Fruit fly (Drosophila melanogaster): ENCODE data around the gene CG11779.

CG11779 gene

DNA sequence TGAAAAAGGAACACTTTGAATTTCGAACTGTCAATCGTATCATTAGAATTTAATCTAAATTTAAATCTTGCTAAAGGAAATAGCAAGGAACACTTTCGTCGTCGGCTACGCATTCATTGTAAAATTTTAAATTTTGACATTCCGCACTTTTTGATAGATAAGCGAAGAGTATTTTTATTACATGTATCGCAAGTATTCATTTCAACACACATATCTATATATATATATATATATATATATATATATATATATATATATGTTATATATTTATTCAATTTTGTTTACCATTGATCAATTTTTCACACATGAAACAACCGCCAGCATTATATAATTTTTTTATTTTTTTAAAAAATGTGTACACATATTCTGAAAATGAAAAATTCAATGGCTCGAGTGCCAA is at the start of gene CG11779:
Gene CG11779 (minus strand): TSS at position 101 of the 400 bp plus-strand sequence.
- TF ChIP-seq CG13204 (GFP tag; optimal IDR thresholded peaks at IDR 0.05) = no peak

dm6 chr3R:19190020-19190419 is 30.3 kb upstream of the CG11779 start:
- TF ChIP-seq CG4496 (GFP tag; IDR thresholded peaks at IDR 0.05) (no peak; the same call in 2 of the 3 replicates), rn (GFP tag; IDR thresholded peaks at IDR 0.05) (no peak), D1 (tag; optimal IDR thresholded peaks at IDR 0.05) (no peak), CG10348 (GFP tag; IDR thresholded peaks at IDR 0.05) (no peak), gl (tag; optimal IDR thresholded peaks at IDR 0.05) (no peak), CG12605 (GFP tag; IDR thresholded peaks at IDR 0.05) (no peak), CG32121 (GFP tag; IDR thresholded peaks at IDR 0.05) (no peak), CG34367 (tag; optimal IDR thresholded peaks at IDR 0.05) (no peak)

DNA sequence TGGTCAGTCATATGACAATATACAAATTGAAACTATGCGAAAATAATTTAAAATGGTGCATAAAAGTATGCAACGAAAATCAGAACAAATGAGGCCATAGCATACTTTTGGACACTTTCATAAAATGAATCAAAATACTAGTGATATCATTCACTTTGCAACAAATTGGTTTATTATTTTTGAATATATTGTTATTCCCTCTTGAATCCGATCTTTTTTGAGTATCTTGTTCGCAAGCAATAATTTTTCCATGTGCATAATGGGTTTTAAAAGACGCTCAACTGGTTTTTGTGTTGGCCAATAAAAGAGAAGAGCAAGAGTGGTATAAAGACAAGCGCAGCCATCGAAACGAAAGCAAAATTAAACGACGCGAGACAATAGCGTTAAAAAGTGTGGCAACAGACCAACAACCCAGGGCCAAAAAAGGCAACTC is 28.1 kb upstream of the CG11779 start:
- TF ChIP-seq Ets98B (GFP tag; IDR thresholded peaks at IDR 0.05) (no peak), EcR (GFP tag; optimal IDR thresholded peaks at IDR 0.05) (no peak), CG4496 (GFP tag; IDR thresholded peaks at IDR 0.05) (0 out of 3 replicates have a peak, but pooled peaks have one; percentile 24), CG32121 (GFP tag; IDR thresholded peaks at IDR 0.05) (no peak), CG8301 (tag; optimal IDR thresholded peaks at IDR 0.05) (peak; percentile 87), CG9948 (tag; optimal IDR thresholded peaks at IDR 0.05) (peak; percentile 87), rn (GFP tag; IDR thresholded peaks at IDR 0.05) (no peak), Snoo (tag; optimal IDR thresholded peaks at IDR 0.05) (peak; percentile 25), CG8159 (tag; optimal IDR thresholded peaks at IDR 0.05) (peak; percentile 90), D1 (tag; optimal IDR thresholded peaks at IDR 0.05) (peak; percentile 63), CG14655 (GFP tag; optimal IDR thresholded peaks at IDR 0.05) (peak; percentile 90), CG34367 (tag; optimal IDR thresholded peaks at IDR 0.05) (peak; percentile 85), CG13204 (GFP tag; optimal IDR thresholded peaks at IDR 0.05) (peak; percentile 62), Pif1A (GFP tag; optimal IDR thresholded peaks at IDR 0.05) (peak; percentile 81), fd96Ca (GFP tag; IDR thresholded peaks at IDR 0.05) (no peak), CG17806 (tag; optimal IDR thresholded peaks at IDR 0.05) (peak; percentile 90), gl (tag; optimal IDR thresholded peaks at IDR 0.05) (peak; percentile 5), Pif1B (GFP tag; optimal IDR thresholded peaks at IDR 0.05) (peak; percentile 75), CG15710 (tag; optimal IDR thresholded peaks at IDR 0.05) (peak; percentile 85), CG10348 (GFP tag; IDR thresholded peaks at IDR 0.05) (no peak), CG12605 (GFP tag; IDR thresholded peaks at IDR 0.05) (no peak)

DNA sequence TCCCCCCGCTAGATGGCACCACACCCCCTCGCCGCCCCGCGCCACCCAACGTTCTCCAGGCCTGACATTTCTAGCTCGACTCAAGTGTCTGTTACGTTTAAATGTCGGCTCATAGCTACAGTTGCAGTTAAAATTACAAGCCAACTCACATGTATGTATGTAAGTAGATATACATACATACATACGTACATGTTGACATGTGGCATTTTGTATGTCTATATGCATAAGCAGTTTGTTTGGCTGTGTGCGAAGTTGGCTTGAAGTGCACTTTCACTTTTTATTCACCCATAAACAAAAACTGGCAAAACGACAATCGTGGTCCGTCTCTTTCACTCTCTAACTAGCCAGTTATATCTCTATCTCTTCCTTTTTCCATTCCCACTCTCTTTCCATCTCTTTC is 23.2 kb upstream of the CG11779 start:
- TF ChIP-seq EcR (GFP tag; optimal IDR thresholded peaks at IDR 0.05) (no peak), CG34367 (tag; optimal IDR thresholded peaks at IDR 0.05) (no peak), Pif1A (GFP tag; optimal IDR thresholded peaks at IDR 0.05) (no peak), Pif1B (GFP tag; optimal IDR thresholded peaks at IDR 0.05) (no peak), CG32121 (GFP tag; IDR thresholded peaks at IDR 0.05) (no peak), fd96Ca (GFP tag; IDR thresholded peaks at IDR 0.05) (no peak), Ets98B (GFP tag; IDR thresholded peaks at IDR 0.05) (no peak), CG12605 (GFP tag; IDR thresholded peaks at IDR 0.05) (no peak), CG14655 (GFP tag; optimal IDR thresholded peaks at IDR 0.05) (no peak), CG9948 (tag; optimal IDR thresholded peaks at IDR 0.05) (no peak), rn (GFP tag; IDR thresholded peaks at IDR 0.05) (no peak), D1 (tag; optimal IDR thresholded peaks at IDR 0.05) (no peak), Snoo (tag; optimal IDR thresholded peaks at IDR 0.05) (no peak), CG4496 (GFP tag; IDR thresholded peaks at IDR 0.05) (no peak), CG10348 (GFP tag; IDR thresholded peaks at IDR 0.05) (no peak), CG8159 (tag; optimal IDR thresholded peaks at IDR 0.05) (no peak), gl (tag; optimal IDR thresholded peaks at IDR 0.05) (no peak)

- TF ChIP-seq Pif1A (GFP tag; optimal IDR thresholded peaks at IDR 0.05) (peak; percentile 71), CG13204 (GFP tag; optimal IDR thresholded peaks at IDR 0.05) (peak; percentile 29), CG14655 (GFP tag; optimal IDR thresholded peaks at IDR 0.05) (peak; percentile 88), CG4496 (GFP tag; IDR thresholded peaks at IDR 0.05) (0 out of 3 replicates have a peak, but pooled peaks have one; percentile 27), CG12605 (GFP tag; IDR thresholded peaks at IDR 0.05) (no peak), CG17806 (tag; optimal IDR thresholded peaks at IDR 0.05) (peak; percentile 72), CG34367 (tag; optimal IDR thresholded peaks at IDR 0.05) (peak; percentile 62), Pif1B (GFP tag; optimal IDR thresholded peaks at IDR 0.05) (peak; percentile 47), CG32121 (GFP tag; IDR thresholded peaks at IDR 0.05) (peak; percentile 73; the same call in 1 of the 2 replicates), fd96Ca (GFP tag; IDR thresholded peaks at IDR 0.05) (no peak), CG8159 (tag; optimal IDR thresholded peaks at IDR 0.05) (peak; percentile 81), gl (tag; optimal IDR thresholded peaks at IDR 0.05) (no peak), CG9948 (tag; optimal IDR thresholded peaks at IDR 0.05) (peak; percentile 77), D1 (tag; optimal IDR thresholded peaks at IDR 0.05) (no peak), Snoo (tag; optimal IDR thresholded peaks at IDR 0.05) (peak; percentile 17), rn (GFP tag; IDR thresholded peaks at IDR 0.05) (peak; percentile 44; the same call in 1 of the 2 replicates), CG8301 (tag; optimal IDR thresholded peaks at IDR 0.05) (peak; percentile 83), CG10348 (GFP tag; IDR thresholded peaks at IDR 0.05) (peak; percentile 45; the same call in 1 of the 2 replicates), CG15710 (tag; optimal IDR thresholded peaks at IDR 0.05) (peak; percentile 74), Ets98B (GFP tag; IDR thresholded peaks at IDR 0.05) (peak; percentile 41)
Observed at dm6 chr3R:19181214-19181613, 21.5 kb upstream of the CG11779 start.

dm6 chr3R:19180263-19180893 is 20.7 kb upstream of the CG11779 start, which contains the start of the genes CG5555 and myd:
CG5555 (minus strand) TSS chr3R:19180538.
myd (plus strand) TSS chr3R:19180659.
- TF ChIP-seq CG15710 (tag; optimal IDR thresholded peaks at IDR 0.05) (peak; percentile 49), D1 (tag; optimal IDR thresholded peaks at IDR 0.05) (no peak), Pif1A (GFP tag; optimal IDR thresholded peaks at IDR 0.05) (peak; percentile 67), rn (GFP tag; IDR thresholded peaks at IDR 0.05) (no peak), CG13204 (GFP tag; optimal IDR thresholded peaks at IDR 0.05) (no peak), Snoo (tag; optimal IDR thresholded peaks at IDR 0.05) (peak; percentile 58), CG32121 (GFP tag; IDR thresholded peaks at IDR 0.05) (peak; percentile 64; the same call in 1 of the 2 replicates), CG4496 (GFP tag; IDR thresholded peaks at IDR 0.05) (peak; percentile 78), EcR (GFP tag; optimal IDR thresholded peaks at IDR 0.05) (peak; percentile 51), Pif1B (GFP tag; optimal IDR thresholded peaks at IDR 0.05) (peak; percentile 67), gl (tag; optimal IDR thresholded peaks at IDR 0.05) (no peak), Ets98B (GFP tag; IDR thresholded peaks at IDR 0.05) (peak; percentile 74), CG14655 (GFP tag; optimal IDR thresholded peaks at IDR 0.05) (no peak), fd96Ca (GFP tag; IDR thresholded peaks at IDR 0.05) (peak; percentile 59; the same call in 1 of the 3 replicates), CG34367 (tag; optimal IDR thresholded peaks at IDR 0.05) (no peak), CG8301 (tag; optimal IDR thresholded peaks at IDR 0.05) (no peak), CG17806 (tag; optimal IDR thresholded peaks at IDR 0.05) (no peak), CG12605 (GFP tag; IDR thresholded peaks at IDR 0.05) (peak; percentile 56; the same call in 1 of the 2 replicates), CG8159 (tag; optimal IDR thresholded peaks at IDR 0.05) (no peak), CG9948 (tag; optimal IDR thresholded peaks at IDR 0.05) (peak; percentile 7), CG10348 (GFP tag; IDR thresholded peaks at IDR 0.05) (no peak)

Data from whole organism, pupa.